Worm (Caenorhabditis elegans) whole organism, early embryonic: ENCODE data around the gene copz-1.

Experiments used
- B0310.2 ChIP-seq: sonication (generic microtip); optimal IDR thresholded peaks from 2 replicates; lab custom pipeline; 2016; ENCODE audit warnings: mild to moderate bottlenecking, missing genetic modification characterization, missing compliant biosample characterization
- aly-1 ChIP-seq: sonication (generic microtip); optimal IDR thresholded peaks from 2 replicates; lab custom pipeline; 2016; ENCODE audit warnings: missing genetic modification characterization, missing compliant biosample characterization
- ama-1 ChIP-seq: fragments of 150-350 bp; optimal IDR thresholded peaks from 2 replicates; lab custom pipeline; 2014
- ceh-13 ChIP-seq: fragments of 200-800 bp; sonication (Bioruptor generic); optimal IDR thresholded peaks from 2 replicates; lab custom pipeline; 2018; ENCODE audit warnings: mild to moderate bottlenecking, missing genetic modification characterization, missing compliant biosample characterization
- ceh-36 ChIP-seq: sonication (generic microtip); optimal IDR thresholded peaks from 2 replicates; lab custom pipeline; 2016; ENCODE audit warnings: missing genetic modification characterization, inconsistent platforms, missing compliant biosample characterization
- flt-1 ChIP-seq: fragments of 200-800 bp; sonication (Bioruptor generic); IDR thresholded peaks from 2 replicates; pipeline ENCODE4 v1.3.6; 2022; ENCODE audit warnings: missing genetic modification characterization, missing compliant biosample characterization
- hmbx-1 ChIP-seq: sonication (generic microtip); optimal IDR thresholded peaks from 2 replicates; lab custom pipeline; 2016; ENCODE audit warnings: mild to moderate bottlenecking, missing genetic modification characterization, missing compliant biosample characterization
- hmg-4 ChIP-seq: fragments of 200-800 bp; sonication (Bioruptor generic); optimal IDR thresholded peaks from 2 replicates; lab custom pipeline; 2018; ENCODE audit warnings: mild to moderate bottlenecking, missing genetic modification characterization, missing compliant biosample characterization
- pes-1 ChIP-seq: fragments of 200-800 bp; sonication (Bioruptor generic); IDR thresholded peaks from 2 replicates; pipeline ENCODE4 v1.3.6; 2022; ENCODE audit warnings: missing genetic modification reagents, missing genetic modification characterization, missing compliant biosample characterization
- scrt-1 ChIP-seq: fragments of 200-800 bp; sonication (Bioruptor generic); IDR thresholded peaks from 2 replicates; pipeline ENCODE4 v1.3.6; 2022; ENCODE audit warnings: missing genetic modification characterization, missing compliant biosample characterization
- sea-1 ChIP-seq: fragments of 200-800 bp; sonication (Bioruptor generic); conservative IDR thresholded peaks from 2 replicates; pipeline ENCODE4 v1.3.6; 2022; ENCODE audit warnings: missing genetic modification characterization, missing compliant biosample characterization
- tbx-11 ChIP-seq: fragments of 200-800 bp; sonication (Bioruptor generic); IDR thresholded peaks from 2 replicates; pipeline ENCODE4 v1.3.6; 2022; ENCODE audit warnings: missing genetic modification characterization, missing compliant biosample characterization
- tbx-37 ChIP-seq: fragments of 200-800 bp; sonication (Bioruptor generic); conservative IDR thresholded peaks from 2 replicates; pipeline ENCODE4 v1.3.6; 2022; ENCODE audit warnings: missing genetic modification reagents, missing genetic modification characterization, missing compliant biosample characterization
- tra-4 ChIP-seq: sonication (generic microtip); optimal IDR thresholded peaks from 2 replicates; lab custom pipeline; 2017; ENCODE audit warnings: missing genetic modification characterization, missing compliant biosample characterization

- TF ChIP-seq ama-1 (lab: Kevin White, UChicago), result no peak
- no peak for TF ChIP-seq tbx-37
- no peak for TF ChIP-seq sea-1
- no peak for TF ChIP-seq hmg-4 (GFP tag; lab: Kevin White, UChicago)
- no peak for TF ChIP-seq pes-1 (GFP tag; lab: Robert Waterston, UW)
- TF ChIP-seq flt-1, result no peak
- TF ChIP-seq B0310.2 (tag; lab: Kevin White, UChicago), result no peak
- no peak for TF ChIP-seq ceh-13 (GFP tag; lab: Kevin White, UChicago)
- no peak for TF ChIP-seq aly-1 (tag; lab: Kevin White, UChicago)
- no peak for TF ChIP-seq scrt-1
- TF ChIP-seq tra-4 (tag; lab: Kevin White, UChicago), result no peak
- no peak for TF ChIP-seq tbx-11 (GFP tag; lab: Robert Waterston, UW)
- no peak for TF ChIP-seq ceh-36
- TF ChIP-seq hmbx-1, result no peak
Measured at ce11 chrII:10884396-10884795, 11.7 kb downstream of the copz-1 start, which contains the start of gene egg-3.
